Worm (Caenorhabditis elegans): Measurements from ENCODE around the gene T01C4.8.

ce11 chrV:7157089-7157488, 27.7 kb upstream of the T01C4.8 start, which contains the start of gene ugt-39:
- TF ChIP-seq ztf-11 (tag; optimal IDR thresholded peaks at IDR 0.05) (no peak), lin-32 (GFP tag; optimal IDR thresholded peaks at IDR 0.05) (no peak), nhr-237 (tag; optimal IDR thresholded peaks at IDR 0.05) (no peak), lin-13 (tag; optimal IDR thresholded peaks at IDR 0.05) (no peak), mep-1 (tag; optimal IDR thresholded peaks at IDR 0.05) (no peak), unc-62 (GFP tag; optimal IDR thresholded peaks at IDR 0.05) (no peak), ces-1 (GFP tag; optimal IDR thresholded peaks at IDR 0.05) (no peak), nhr-76 (tag; optimal IDR thresholded peaks at IDR 0.05) (no peak), nhr-12 (tag; optimal IDR thresholded peaks at IDR 0.05) (no peak), ham-2 (GFP tag; optimal IDR thresholded peaks at IDR 0.05) (no peak), M03D4.4 (tag; optimal IDR thresholded peaks at IDR 0.05) (no peak), blmp-1 (tag; optimal IDR thresholded peaks at IDR 0.05) (no peak), unc-39 (tag; optimal IDR thresholded peaks at IDR 0.05) (no peak), pha-4 (tag; optimal IDR thresholded peaks at IDR 0.05) (no peak)
